Worm (Caenorhabditis elegans) whole organism, L4 larva: Measurements from ENCODE around the gene F14D7.14.
A peak's percentile ranks its signal among the peaks of the same experiment; 100 is the strongest.

Source experiments
- T20F7.1 ChIP-seq: fragments of 200-800 bp; sonication (Bioruptor generic); optimal IDR thresholded peaks from 2 replicates; lab custom pipeline; 2018; ENCODE audit warnings: mild to moderate bottlenecking, missing genetic modification characterization, missing compliant biosample characterization
- Y48G9A.11 ChIP-seq: fragments of 200-800 bp; sonication (Bioruptor generic); IDR thresholded peaks from 2 replicates; pipeline ENCODE4 v1.3.6; 2022; ENCODE audit warnings: missing genetic modification reagents, missing genetic modification characterization, missing compliant biosample characterization
- ZK546.5 ChIP-seq, 2 experiments: sonication (generic microtip); optimal IDR thresholded peaks; 2 replicates each; lab custom pipeline; 2017; ENCODE audit warnings: missing biosample characterization in 2 of 2, missing genetic modification characterization in 2 of 2
- aly-2 ChIP-seq: sonication (generic microtip); optimal IDR thresholded peaks from 2 replicates; lab custom pipeline; 2018; ENCODE audit warnings: missing biosample characterization, missing genetic modification characterization
- ama-1 ChIP-seq: fragments of 150-350 bp; optimal IDR thresholded peaks from 2 replicates; lab custom pipeline; 2014; ENCODE audit warnings: inconsistent platforms, mixed read lengths
- attf-4 ChIP-seq: sonication (generic microtip); optimal IDR thresholded peaks from 3 replicates; lab custom pipeline; 2017; ENCODE audit warnings: missing biosample characterization, missing genetic modification characterization
- ceh-20 ChIP-seq: fragments of 200-800 bp; sonication (Bioruptor generic); IDR thresholded peaks from 2 replicates; pipeline ENCODE4 v1.3.6; 2022; ENCODE audit warnings: missing genetic modification reagents, missing genetic modification characterization, missing compliant biosample characterization
- ceh-62 ChIP-seq: sonication (generic microtip); optimal IDR thresholded peaks from 2 replicates; lab custom pipeline; 2017; ENCODE audit warnings: missing biosample characterization, missing genetic modification characterization
- ces-1 ChIP-seq: fragments of 150-350 bp; sonication (generic microtip); optimal IDR thresholded peaks from 4 replicates; lab custom pipeline; 2014; ENCODE audit warnings: missing biosample characterization, missing genetic modification reagents, missing genetic modification characterization
- daf-16 ChIP-seq, 3 experiments: sonication (generic microtip); optimal IDR thresholded peaks; 2 replicates each; lab custom pipeline; 2016 to 2017; ENCODE audit warnings: missing genetic modification characterization in 3 of 3, missing genetic modification reagents in 3 of 3, mild to moderate bottlenecking in 2 of 3, missing compliant biosample characterization in 2 of 3, missing biosample characterization in 1 of 3, moderate library complexity in 1 of 3
- daf-19 ChIP-seq: fragments of 200-800 bp; sonication (Bioruptor generic); conservative IDR thresholded peaks from 2 replicates; pipeline ENCODE4 v1.3.6; 2022; ENCODE audit warnings: missing genetic modification characterization, missing compliant biosample characterization
- daf-8 ChIP-seq: fragments of 200-800 bp; sonication (Bioruptor generic); IDR thresholded peaks from 2 replicates; pipeline ENCODE4 v1.3.6; 2022; ENCODE audit warnings: missing genetic modification characterization, missing compliant biosample characterization
- dmd-8 ChIP-seq: fragments of 200-800 bp; sonication (Bioruptor generic); IDR thresholded peaks from 2 replicates; pipeline ENCODE4 v1.3.6; 2022; ENCODE audit warnings: missing genetic modification characterization, missing compliant biosample characterization
- dve-1 ChIP-seq: sonication (generic microtip); optimal IDR thresholded peaks from 2 replicates; lab custom pipeline; 2017; ENCODE audit warnings: antibody characterized with exemption, mild to moderate bottlenecking, missing genetic modification characterization, missing compliant biosample characterization; ENCODE audit not compliant: insufficient read depth
- egl-27 ChIP-seq: sonication (generic microtip); optimal IDR thresholded peaks from 3 replicates; lab custom pipeline; 2017; ENCODE audit warnings: missing biosample characterization, missing genetic modification reagents, missing genetic modification characterization
- egl-43 ChIP-seq: fragments of 200-800 bp; sonication (Bioruptor generic); IDR thresholded peaks from 2 replicates; pipeline ENCODE4 v1.3.6; 2022; ENCODE audit warnings: missing genetic modification reagents, missing genetic modification characterization, missing compliant biosample characterization
- fos-1 ChIP-seq: fragments of 150-350 bp; optimal IDR thresholded peaks from 2 replicates; lab custom pipeline; 2014; ENCODE audit warnings: missing biosample characterization, missing genetic modification characterization
- gei-8 ChIP-seq: fragments of 200-800 bp; sonication (Bioruptor generic); optimal IDR thresholded peaks from 2 replicates; lab custom pipeline; 2018; ENCODE audit warnings: mild to moderate bottlenecking, missing genetic modification characterization, missing compliant biosample characterization
- hif-1 ChIP-seq, 2 experiments: sonication (generic microtip); optimal IDR thresholded peaks; 2 replicates each; lab custom pipeline; 2016 to 2017; ENCODE audit warnings: missing compliant biosample characterization in 2 of 2, missing genetic modification characterization in 2 of 2, missing genetic modification reagents in 2 of 2, missing genotype in 2 of 2, mild to moderate bottlenecking in 1 of 2
- hlh-30 ChIP-seq: sonication (generic microtip); optimal IDR thresholded peaks from 2 replicates; lab custom pipeline; 2017; ENCODE audit warnings: antibody characterized with exemption, mild to moderate bottlenecking, missing genetic modification characterization, missing compliant biosample characterization; ENCODE audit not compliant: insufficient read depth
- jun-1 ChIP-seq: fragments of 150-350 bp; optimal IDR thresholded peaks from 2 replicates; lab custom pipeline; 2014; ENCODE audit warnings: missing biosample characterization, missing genetic modification reagents, missing genetic modification characterization
- lin-1 ChIP-seq: fragments of 200-800 bp; sonication (Bioruptor generic); IDR thresholded peaks from 2 replicates; pipeline ENCODE4 v1.3.6; 2022; ENCODE audit warnings: missing genetic modification reagents, missing genetic modification characterization, missing compliant biosample characterization
- lin-13 ChIP-seq: fragments of 150-350 bp; optimal IDR thresholded peaks from 2 replicates; lab custom pipeline; 2014; ENCODE audit warnings: missing biosample characterization, missing genetic modification reagents, missing genetic modification characterization
- lin-38 ChIP-seq: fragments of 200-800 bp; sonication (Bioruptor generic); IDR thresholded peaks from 2 replicates; pipeline ENCODE4 v1.3.6; 2022; ENCODE audit warnings: missing genetic modification reagents, missing genetic modification characterization, missing compliant biosample characterization
- lin-39 ChIP-seq: fragments of 150-350 bp; optimal IDR thresholded peaks from 2 replicates; lab custom pipeline; 2014; ENCODE audit warnings: missing biosample characterization, missing genetic modification reagents, missing genetic modification characterization
- madf-9 ChIP-seq: fragments of 200-800 bp; sonication (Bioruptor generic); conservative IDR thresholded peaks from 2 replicates; pipeline ENCODE4 v1.3.6; 2022; ENCODE audit warnings: missing genetic modification reagents, missing genetic modification characterization, missing compliant biosample characterization
- mdl-1 ChIP-seq, 2 experiments: fragments of 150-350 bp in 1 of 2; sonication (generic microtip) in 1 of 2; optimal IDR thresholded peaks; 2 replicates each; lab custom pipeline; 2014 to 2017; ENCODE audit warnings: missing biosample characterization in 2 of 2, missing genetic modification characterization in 2 of 2
- mdt-29 ChIP-seq: fragments of 200-800 bp; sonication (Bioruptor generic); IDR thresholded peaks from 2 replicates; pipeline ENCODE4 v1.3.6; 2022; ENCODE audit warnings: missing genetic modification reagents, missing genetic modification characterization, missing compliant biosample characterization
- mes-2 ChIP-seq: sonication (generic microtip); optimal IDR thresholded peaks from 2 replicates; lab custom pipeline; 2016; ENCODE audit warnings: missing genotype, mild to moderate bottlenecking, missing genetic modification characterization, missing compliant biosample characterization; ENCODE audit not compliant: poor library complexity, severe bottlenecking
- mxl-2 ChIP-seq: fragments of 200-800 bp; sonication (Bioruptor generic); conservative IDR thresholded peaks from 2 replicates; pipeline ENCODE4 v1.3.6; 2022; ENCODE audit warnings: missing genetic modification reagents, missing genetic modification characterization, missing compliant biosample characterization
- nhr-10 ChIP-seq: fragments of 150-350 bp; optimal IDR thresholded peaks from 2 replicates; lab custom pipeline; 2014; ENCODE audit warnings: missing biosample characterization, missing genetic modification characterization
- nhr-11 ChIP-seq: fragments of 150-350 bp; optimal IDR thresholded peaks from 2 replicates; lab custom pipeline; 2014; ENCODE audit warnings: missing biosample characterization, missing genetic modification characterization
- nhr-28 ChIP-seq: fragments of 150-350 bp; optimal IDR thresholded peaks from 2 replicates; lab custom pipeline; 2014; ENCODE audit warnings: missing biosample characterization, missing genetic modification characterization
- nhr-41 ChIP-seq: fragments of 200-800 bp; sonication (Bioruptor generic); IDR thresholded peaks from 2 replicates; pipeline ENCODE4 v1.3.6; 2022; ENCODE audit warnings: missing genetic modification reagents, missing genetic modification characterization, missing compliant biosample characterization
- nhr-6 ChIP-seq: fragments of 150-350 bp; optimal IDR thresholded peaks from 2 replicates; lab custom pipeline; 2014; ENCODE audit warnings: missing biosample characterization, missing genetic modification characterization
- nhr-77 ChIP-seq: fragments of 150-350 bp; optimal IDR thresholded peaks from 2 replicates; lab custom pipeline; 2014; ENCODE audit warnings: missing biosample characterization, missing genetic modification characterization
- pqm-1 ChIP-seq: sonication (generic microtip); optimal IDR thresholded peaks from 2 replicates; lab custom pipeline; 2017; ENCODE audit warnings: missing biosample characterization, missing genetic modification characterization
- rbr-2 ChIP-seq: sonication (generic microtip); optimal IDR thresholded peaks from 2 replicates; lab custom pipeline; 2016; ENCODE audit warnings: missing genotype, missing genetic modification characterization, missing compliant biosample characterization
- sdz-12 ChIP-seq: fragments of 200-800 bp; sonication (Bioruptor generic); optimal IDR thresholded peaks from 2 replicates; lab custom pipeline; 2018; ENCODE audit warnings: mild to moderate bottlenecking, missing genetic modification characterization, missing compliant biosample characterization
- set-16 ChIP-seq: fragments of 200-800 bp; sonication (Bioruptor generic); IDR thresholded peaks from 2 replicates; pipeline ENCODE4 v1.3.6; 2022; ENCODE audit warnings: missing genetic modification reagents, missing genetic modification characterization, missing compliant biosample characterization
- snpc-4 ChIP-seq: fragments of 150-350 bp; optimal IDR thresholded peaks from 2 replicates; lab custom pipeline; 2014; ENCODE audit warnings: missing biosample characterization, missing genetic modification characterization
- spr-3 ChIP-seq: fragments of 200-800 bp; sonication (Bioruptor generic); optimal IDR thresholded peaks from 2 replicates; lab custom pipeline; 2018; ENCODE audit warnings: mild to moderate bottlenecking, missing genetic modification characterization, missing compliant biosample characterization
- unc-39 ChIP-seq: sonication (generic microtip); optimal IDR thresholded peaks from 2 replicates; lab custom pipeline; 2017; ENCODE audit warnings: missing biosample characterization, missing genetic modification characterization
- vab-7 ChIP-seq: fragments of 200-800 bp; sonication (Bioruptor generic); IDR thresholded peaks from 2 replicates; pipeline ENCODE4 v1.3.6; 2022; ENCODE audit warnings: missing genetic modification reagents, missing genetic modification characterization, missing compliant biosample characterization
- zag-1 ChIP-seq: fragments of 150-350 bp; optimal IDR thresholded peaks from 2 replicates; lab custom pipeline; 2014; ENCODE audit warnings: missing biosample characterization, missing genetic modification characterization

The F14D7.14 gene

ce11 chrV:14347234-14347826 is 37.6 kb downstream of the F14D7.14 start, which contains the start of gene cept-2 (continued):
- TF ChIP-seq nhr-41 (GFP tag; lab: Robert Waterston, UW) (no peak), aly-2 (tag; lab: Kevin White, UChicago) (no peak), sdz-12 (GFP tag; lab: Kevin White, UChicago) (no peak), zag-1 (tag; lab: Kevin White, UChicago) (no peak), nhr-11 (tag; lab: Kevin White, UChicago) (peak; percentile 95), hif-1 (tag; optimal IDR thresholded peaks at IDR 0.05; lab: Kevin White, UChicago) (peak in 1 of 2 experiments; percentile 85), daf-16 (GFP tag; optimal IDR thresholded peaks at IDR 0.05; lab: Kevin White, UChicago) (no peak), daf-16 (tag; optimal IDR thresholded peaks at IDR 0.05; lab: Kevin White, UChicago) (peak; percentile 69), ama-1 (lab: Kevin White, UChicago) (no peak), ces-1 (peak; percentile 38), mdl-1 (tag; optimal IDR thresholded peaks at IDR 0.05; lab: Kevin White, UChicago) (peak; percentile 35 to 57), snpc-4 (tag; lab: Kevin White, UChicago) (peak; percentile 64), lin-38 (peak; percentile 99), nhr-77 (tag; lab: Kevin White, UChicago) (peak; percentile 95), ZK546.5 (tag; optimal IDR thresholded peaks at IDR 0.05; lab: Kevin White, UChicago) (no peak), pqm-1 (tag; lab: Kevin White, UChicago) (no peak), fos-1 (tag; lab: Kevin White, UChicago) (no peak), daf-19 (GFP tag; lab: Robert Waterston, UW) (peak; percentile 71; the same call in 1 of the 2 replicates), lin-39 (tag; lab: Kevin White, UChicago) (no peak), daf-8 (GFP tag; lab: Robert Waterston, UW) (no peak), nhr-10 (tag; lab: Kevin White, UChicago) (no peak), ceh-62 (tag; lab: Kevin White, UChicago) (no peak)

ce11 chrV:14350498-14350897 is 40.8 kb downstream of the F14D7.14 start:
- peak; percentile 26 for TF ChIP-seq lin-13
- TF ChIP-seq mes-2 (tag; lab: Kevin White, UChicago) = peak; percentile 9
- TF ChIP-seq nhr-77 (tag; lab: Kevin White, UChicago) = no peak
- peak; percentile 6 for TF ChIP-seq dve-1 (tag; lab: Kevin White, UChicago)
- TF ChIP-seq set-16 (GFP tag; lab: Robert Waterston, UW) = no peak
- TF ChIP-seq daf-16 (GFP tag; optimal IDR thresholded peaks at IDR 0.05; lab: Kevin White, UChicago) = no peak
- TF ChIP-seq daf-16 (tag; optimal IDR thresholded peaks at IDR 0.05; lab: Kevin White, UChicago) = peak; percentile 40
- TF ChIP-seq nhr-28 = peak; percentile 24

- no peak for TF ChIP-seq snpc-4 (tag; lab: Kevin White, UChicago)
- no peak for TF ChIP-seq dmd-8
- TF ChIP-seq spr-3 (GFP tag; lab: Kevin White, UChicago) = no peak
- peak; percentile 86 for TF ChIP-seq egl-43 (GFP tag; lab: Robert Waterston, UW)
- TF ChIP-seq hif-1 (tag; optimal IDR thresholded peaks at IDR 0.05; lab: Kevin White, UChicago) = peak in 1 of 2 experiments; percentile 70
- peak; percentile 75 for TF ChIP-seq T20F7.1 (GFP tag; lab: Kevin White, UChicago)
- peak; percentile 59; the same call in 1 of the 2 replicates for TF ChIP-seq mdt-29 (GFP tag; lab: Robert Waterston, UW)
- TF ChIP-seq ceh-20 (GFP tag; lab: Robert Waterston, UW) = peak; percentile 76; the same call in 1 of the 2 replicates
- peak; percentile 98 for TF ChIP-seq nhr-6 (tag; lab: Kevin White, UChicago)
- no peak for TF ChIP-seq gei-8 (GFP tag; lab: Kevin White, UChicago)
- TF ChIP-seq jun-1 = peak; percentile 40
- peak; percentile 67 for TF ChIP-seq hlh-30
- TF ChIP-seq mxl-2 (GFP tag; lab: Robert Waterston, UW) = no peak
- peak; percentile 88 for TF ChIP-seq nhr-28
- no peak for TF ChIP-seq egl-27 (tag; lab: Kevin White, UChicago)
- TF ChIP-seq madf-9 (GFP tag; lab: Robert Waterston, UW) = 0 out of 2 replicates have a peak, but pooled peaks have one; percentile 38
- TF ChIP-seq rbr-2 (tag; lab: Kevin White, UChicago) = peak; percentile 86
- TF ChIP-seq attf-4 (tag; lab: Kevin White, UChicago) = no peak
- peak; percentile 70 for TF ChIP-seq vab-7 (GFP tag; lab: Robert Waterston, UW)
- peak; percentile 72; the same call in 1 of the 2 replicates for TF ChIP-seq lin-1 (GFP tag; lab: Robert Waterston, UW)
- no peak for TF ChIP-seq ZK546.5 (tag; optimal IDR thresholded peaks at IDR 0.05; lab: Kevin White, UChicago)
- TF ChIP-seq ceh-62 (tag; lab: Kevin White, UChicago) = no peak
- TF ChIP-seq Y48G9A.11 (GFP tag; lab: Robert Waterston, UW) = no peak
- no peak for TF ChIP-seq daf-19 (GFP tag; lab: Robert Waterston, UW)
- peak; percentile 84 for TF ChIP-seq mes-2 (tag; lab: Kevin White, UChicago)
- TF ChIP-seq unc-39 (tag; lab: Kevin White, UChicago) = no peak
Measured at ce11 chrV:14350949-14351348, 41.2 kb downstream of the F14D7.14 start.
